Fruit fly (Drosophila melanogaster): ENCODE measurements around the gene Cox10.

Gene Cox10

dm6 chr2L:10299077-10299809 lies 32.0 kb upstream of the Cox10 start (continued):
- TF ChIP-seq psq (GFP tag; optimal IDR thresholded peaks at IDR 0.05) = no peak
- TF ChIP-seq Fer2 (tag; optimal IDR thresholded peaks at IDR 0.05) = no peak
- peak; percentile 28; the same call in 1 of the 2 replicates for TF ChIP-seq Scr (GFP tag; IDR thresholded peaks at IDR 0.05; ENCODE audit: partially characterized antibody)
- no peak for TF ChIP-seq CG6272 (GFP tag; IDR thresholded peaks at IDR 0.05)
- no peak for TF ChIP-seq CG8089 (GFP tag; optimal IDR thresholded peaks at IDR 0.05)
- TF ChIP-seq fd102C (GFP tag; optimal IDR thresholded peaks at IDR 0.05) = no peak
- TF ChIP-seq eve (GFP tag; optimal IDR thresholded peaks at IDR 0.05) = peak in 1 of 2 experiments; percentile 41
- no peak for TF ChIP-seq Fer1 (GFP tag; optimal IDR thresholded peaks at IDR 0.05)
- peak; percentile 30 for TF ChIP-seq nmo (GFP tag; optimal IDR thresholded peaks at IDR 0.05)
- TF ChIP-seq CG8281 (tag; optimal IDR thresholded peaks at IDR 0.05) = no peak
- no peak for TF ChIP-seq Optix (GFP tag; IDR thresholded peaks at IDR 0.05)
- no peak for TF ChIP-seq tll (GFP tag; optimal IDR thresholded peaks at IDR 0.05)
- no peak for TF ChIP-seq CG7963 (GFP tag; IDR thresholded peaks at IDR 0.05; ENCODE audit: partially characterized antibody)
- no peak for TF ChIP-seq ken (GFP tag; IDR thresholded peaks at IDR 0.05)
- TF ChIP-seq Sox100B (GFP tag; optimal IDR thresholded peaks at IDR 0.05) = no peak
- TF ChIP-seq CG1792 (GFP tag; optimal IDR thresholded peaks at IDR 0.05) = no peak
- peak; percentile 16 for TF ChIP-seq Xbp1 (GFP tag; optimal IDR thresholded peaks at IDR 0.05)
- TF ChIP-seq Vsx1 (GFP tag; optimal IDR thresholded peaks at IDR 0.05) = no peak
- peak; percentile 37 for TF ChIP-seq Max (GFP tag; optimal IDR thresholded peaks at IDR 0.05)
- TF ChIP-seq CG18764 (GFP tag; optimal IDR thresholded peaks at IDR 0.05) = no peak
- no peak for TF ChIP-seq ssp (GFP tag; IDR thresholded peaks at IDR 0.05)
- TF ChIP-seq CG11504 (tag; optimal IDR thresholded peaks at IDR 0.05) = peak; percentile 31
- TF ChIP-seq Gug (GFP tag; IDR thresholded peaks at IDR 0.05) = no peak
- TF ChIP-seq disco-r (GFP tag; optimal IDR thresholded peaks at IDR 0.05) = no peak
- TF ChIP-seq tup (GFP tag; optimal IDR thresholded peaks at IDR 0.05) = no peak
- TF ChIP-seq CG32772 (GFP tag; IDR thresholded peaks at IDR 0.05) = no peak
- TF ChIP-seq Usf (GFP tag; optimal IDR thresholded peaks at IDR 0.05) = no peak
- no peak for TF ChIP-seq CG8944 (GFP tag; optimal IDR thresholded peaks at IDR 0.05)
- no peak for TF ChIP-seq HmgZ (tag; optimal IDR thresholded peaks at IDR 0.05)
- no peak for TF ChIP-seq Bgb (GFP tag; IDR thresholded peaks at IDR 0.05; ENCODE audit: partially characterized antibody)
- TF ChIP-seq sim (GFP tag; IDR thresholded peaks at IDR 0.05) = no peak
- no peak for TF ChIP-seq pita (GFP tag; optimal IDR thresholded peaks at IDR 0.05)
- peak; percentile 6 for TF ChIP-seq tap (tag; optimal IDR thresholded peaks at IDR 0.05)
- TF ChIP-seq sob (GFP tag; IDR thresholded peaks at IDR 0.05) = 0 out of 2 replicates have a peak, but pooled peaks have one; percentile 32
- TF ChIP-seq dpn (GFP tag; optimal IDR thresholded peaks at IDR 0.05) = peak in 1 of 2 experiments; percentile 8
- TF ChIP-seq CG31365 (tag; optimal IDR thresholded peaks at IDR 0.05) = peak; percentile 55
- no peak for TF ChIP-seq CG12155 (GFP tag; optimal IDR thresholded peaks at IDR 0.05)
- no peak for TF ChIP-seq lab (GFP tag; optimal IDR thresholded peaks at IDR 0.05)
- no peak for TF ChIP-seq Dip3 (GFP tag; optimal IDR thresholded peaks at IDR 0.05)
- 0 out of 3 replicates have a peak, but pooled peaks have one; percentile 47 for TF ChIP-seq HLH4C (GFP tag; IDR thresholded peaks at IDR 0.05; ENCODE audit: partially characterized antibody)
- TF ChIP-seq ato (GFP tag; IDR thresholded peaks at IDR 0.05; ENCODE audit: partially characterized antibody) = no peak
- no peak for TF ChIP-seq NK7.1 (GFP tag; optimal IDR thresholded peaks at IDR 0.05)
- no peak for TF ChIP-seq Bdp1 (GFP tag; optimal IDR thresholded peaks at IDR 0.05)
- no peak for TF ChIP-seq vfl (GFP tag; optimal IDR thresholded peaks at IDR 0.05)
- no peak for TF ChIP-seq tx (GFP tag; optimal IDR thresholded peaks at IDR 0.05)
- no peak for TF ChIP-seq CG11560 (tag; IDR thresholded peaks at IDR 0.05)
- TF ChIP-seq CG2889 (GFP tag; IDR thresholded peaks at IDR 0.05) = no peak
- no peak for TF ChIP-seq Sin3A (optimal IDR thresholded peaks at IDR 0.05)
- TF ChIP-seq CG4617 (GFP tag; optimal IDR thresholded peaks at IDR 0.05; ENCODE audit: borderline replicate concordance) = peak; percentile 77
- no peak for TF ChIP-seq CG9797 (GFP tag; optimal IDR thresholded peaks at IDR 0.05)

Measured in whole organism, embryonic.